Fruit fly (Drosophila melanogaster): ENCODE measurements around the gene dikar.
A peak's percentile ranks its signal among the peaks of the same experiment; 100 is the strongest.

dikar gene

dm6 chr3L:6723338-6723737, 19.6 kb downstream of the dikar start:
- TF ChIP-seq CG10669 (GFP tag; optimal IDR thresholded peaks at IDR 0.05) (no peak), CG15336 (GFP tag; IDR thresholded peaks at IDR 0.05) (no peak), CG10631 (GFP tag; optimal IDR thresholded peaks at IDR 0.05) (no peak), Ets21C (GFP tag; optimal IDR thresholded peaks at IDR 0.05) (no peak), CG32006 (GFP tag; optimal IDR thresholded peaks at IDR 0.05) (no peak), Hr39 (GFP tag; optimal IDR thresholded peaks at IDR 0.05) (no peak), vri (GFP tag; optimal IDR thresholded peaks at IDR 0.05) (no peak), esn (GFP tag; optimal IDR thresholded peaks at IDR 0.05) (no peak), salr (GFP tag; optimal IDR thresholded peaks at IDR 0.05) (no peak), Eip93F (GFP tag; optimal IDR thresholded peaks at IDR 0.05) (no peak), CG3032 (tag; optimal IDR thresholded peaks at IDR 0.05) (no peak), CG9139 (GFP tag; optimal IDR thresholded peaks at IDR 0.05) (no peak), acj6 (GFP tag; optimal IDR thresholded peaks at IDR 0.05) (no peak), ss (GFP tag; optimal IDR thresholded peaks at IDR 0.05) (no peak)

dm6 chr3L:6719392-6719889, 23.5 kb downstream of the dikar start, which contains the start of gene ple:
TSS of gene ple (minus strand) at chr3L:6719525.
- TF ChIP-seq CG15336 (GFP tag; IDR thresholded peaks at IDR 0.05), result no peak
- no peak for TF ChIP-seq salr (GFP tag; optimal IDR thresholded peaks at IDR 0.05)
- no peak for TF ChIP-seq Gug (GFP tag; IDR thresholded peaks at IDR 0.05)
- peak; percentile 4 for TF ChIP-seq CG9139 (GFP tag; optimal IDR thresholded peaks at IDR 0.05)
- TF ChIP-seq Eip78C (GFP tag), result peak; percentile 74
- no peak for TF ChIP-seq fkh (GFP tag; optimal IDR thresholded peaks at IDR 0.05)
- no peak for TF ChIP-seq Lpt (GFP tag; optimal IDR thresholded peaks at IDR 0.05)
- TF ChIP-seq CG3919 (GFP tag; optimal IDR thresholded peaks at IDR 0.05), result peak; percentile 14
- peak; percentile 0 for TF ChIP-seq Sox102F (GFP tag; optimal IDR thresholded peaks at IDR 0.05)
- TF ChIP-seq ss (GFP tag; optimal IDR thresholded peaks at IDR 0.05), result no peak
- TF ChIP-seq pdm3 (GFP tag; optimal IDR thresholded peaks at IDR 0.05), result no peak
- peak; percentile 24; the same call in 1 of the 3 replicates for TF ChIP-seq CG8119 (GFP tag; IDR thresholded peaks at IDR 0.05)

- TF ChIP-seq dac (GFP tag; optimal IDR thresholded peaks at IDR 0.05) (peak; percentile 64), CG6163 (GFP tag; IDR thresholded peaks at IDR 0.05) (peak; percentile 89), esn (GFP tag; optimal IDR thresholded peaks at IDR 0.05) (peak; percentile 84), svp (GFP tag) (peak; percentile 18), CG3032 (tag; optimal IDR thresholded peaks at IDR 0.05) (no peak), Eip75B (GFP tag; optimal IDR thresholded peaks at IDR 0.05) (peak; percentile 81), CG34406 (GFP tag; optimal IDR thresholded peaks at IDR 0.05) (peak; percentile 67), CG1621 (tag; optimal IDR thresholded peaks at IDR 0.05) (no peak), CG8319 (GFP tag; optimal IDR thresholded peaks at IDR 0.05) (peak; percentile 72), CG7368 (GFP tag; optimal IDR thresholded peaks at IDR 0.05) (peak; percentile 80), Hr4 (GFP tag; optimal IDR thresholded peaks at IDR 0.05) (peak; percentile 21), CG4318 (GFP tag; optimal IDR thresholded peaks at IDR 0.05) (peak; percentile 27), Ets21C (GFP tag; optimal IDR thresholded peaks at IDR 0.05) (peak; percentile 46), Sox102F (GFP tag; optimal IDR thresholded peaks at IDR 0.05) (peak; percentile 40), Met (GFP tag; optimal IDR thresholded peaks at IDR 0.05) (peak; percentile 65), CG10631 (GFP tag; optimal IDR thresholded peaks at IDR 0.05) (peak; percentile 66), Ets96B (tag; optimal IDR thresholded peaks at IDR 0.05) (no peak), achi (GFP tag; optimal IDR thresholded peaks at IDR 0.05) (peak; percentile 54), spab (GFP tag; optimal IDR thresholded peaks at IDR 0.05) (peak; percentile 9), Smox (GFP tag; optimal IDR thresholded peaks at IDR 0.05) (peak; percentile 61), OdsH (GFP tag; optimal IDR thresholded peaks at IDR 0.05) (peak; percentile 75), CG32006 (GFP tag; optimal IDR thresholded peaks at IDR 0.05) (no peak), lz (GFP tag; optimal IDR thresholded peaks at IDR 0.05) (peak; percentile 87), CG6808 (GFP tag; optimal IDR thresholded peaks at IDR 0.05) (peak; percentile 55), Eip78C (GFP tag) (peak; percentile 89), net (GFP tag; optimal IDR thresholded peaks at IDR 0.05) (peak; percentile 75), CG8632 (GFP tag; optimal IDR thresholded peaks at IDR 0.05) (peak; percentile 58), cyc (GFP tag; optimal IDR thresholded peaks at IDR 0.05) (peak; percentile 74), eg (GFP tag; IDR thresholded peaks at IDR 0.05) (peak; percentile 83), CG10669 (GFP tag; optimal IDR thresholded peaks at IDR 0.05) (peak; percentile 56), fkh (GFP tag; optimal IDR thresholded peaks at IDR 0.05) (peak; percentile 85), Hr38 (GFP tag; optimal IDR thresholded peaks at IDR 0.05) (no peak), Gug (GFP tag; IDR thresholded peaks at IDR 0.05) (peak; percentile 60), CG3919 (GFP tag; optimal IDR thresholded peaks at IDR 0.05) (peak; percentile 82), Sox15 (GFP tag; optimal IDR thresholded peaks at IDR 0.05) (peak; percentile 43)
These were observed 33.9 kb downstream of the dikar start for dm6 chr3L:6708995-6709606.
